Fruit fly (Drosophila melanogaster) ovary, adult (tissue): ENCODE measurements around the gene cbt.
A peak's percentile ranks its signal among the peaks of the same experiment; 100 is the strongest.

Experiments used
- CG17801 ChIP-seq: fragments of 200-800 bp; optimal IDR thresholded peaks from 2 replicates; lab custom pipeline; 2019; ENCODE audit warnings: missing biosample characterization, mild to moderate bottlenecking, missing genetic modification characterization, moderate library complexity; ENCODE audit not compliant: partially characterized antibody

Gene cbt

DNA sequence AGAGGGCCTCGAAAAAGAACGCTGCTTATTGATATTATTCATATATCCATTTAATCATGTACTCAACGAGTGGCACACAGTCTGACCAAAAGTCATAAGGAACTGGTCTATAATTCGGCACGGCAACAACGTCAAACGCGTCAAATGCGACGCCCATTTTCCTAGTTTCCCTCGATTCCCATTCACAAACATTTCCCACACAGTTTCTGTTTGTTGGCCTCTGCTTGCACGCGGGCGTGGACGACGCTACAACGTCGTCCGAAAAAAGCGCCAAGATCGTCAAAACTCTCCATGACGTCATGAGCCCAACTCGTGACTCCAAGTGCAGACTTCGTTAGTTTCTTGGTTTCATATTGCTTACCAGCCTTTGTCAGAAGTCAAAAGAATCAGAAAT is 3.0 kb upstream of the cbt start:
- no peak for TF ChIP-seq CG17801

DNA sequence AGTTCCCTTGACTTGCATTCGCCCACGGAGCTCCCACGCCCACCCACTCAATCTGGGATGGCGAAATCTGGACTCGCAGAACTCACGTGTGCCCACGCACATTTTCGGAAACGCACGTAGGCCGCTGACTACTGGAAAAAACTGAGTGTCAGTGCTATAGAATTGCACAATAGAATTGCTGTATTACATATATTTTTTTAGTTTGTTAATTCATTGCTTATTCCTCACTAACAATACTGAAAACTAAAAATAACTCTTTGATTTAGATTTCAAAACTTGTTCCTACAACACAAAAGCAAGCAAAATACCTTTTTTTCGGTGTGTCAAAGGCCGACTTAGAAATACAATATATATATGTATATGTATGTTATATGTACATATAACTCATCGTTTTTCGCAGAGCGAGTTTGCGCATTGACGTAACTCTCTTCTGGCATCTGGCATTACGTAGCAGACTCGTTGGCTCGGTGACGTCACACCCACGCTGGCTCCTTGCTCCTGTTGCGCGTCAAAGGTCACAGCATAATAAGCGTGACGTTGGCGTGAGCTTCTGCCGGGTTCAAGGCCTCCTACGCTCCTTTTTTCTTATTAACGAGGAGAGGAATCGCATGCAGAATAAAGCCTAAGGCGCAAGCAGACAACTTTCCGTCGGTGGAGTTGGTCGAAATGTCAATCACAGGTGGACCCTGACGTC is 2.4 kb upstream of the cbt start:
- TF ChIP-seq CG17801: no peak

DNA sequence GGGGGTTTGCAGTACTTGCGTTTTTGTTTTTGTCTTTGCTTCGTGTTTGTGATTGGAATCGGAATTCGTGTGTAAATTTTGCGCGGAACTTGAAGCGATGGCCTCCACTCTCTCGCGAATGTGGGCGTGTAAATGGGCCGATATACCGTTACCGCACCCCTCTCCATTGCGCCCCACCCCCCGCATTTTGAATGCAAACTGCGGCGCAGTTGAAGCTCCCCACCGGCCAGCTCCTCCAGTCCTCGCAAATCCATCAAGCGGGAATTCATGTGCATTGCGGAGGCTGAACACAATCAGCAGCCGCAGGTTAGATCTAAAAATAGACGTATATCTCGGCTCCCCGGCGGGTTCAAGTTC is 1.9 kb upstream of the cbt start:
- no peak for TF ChIP-seq CG17801

DNA sequence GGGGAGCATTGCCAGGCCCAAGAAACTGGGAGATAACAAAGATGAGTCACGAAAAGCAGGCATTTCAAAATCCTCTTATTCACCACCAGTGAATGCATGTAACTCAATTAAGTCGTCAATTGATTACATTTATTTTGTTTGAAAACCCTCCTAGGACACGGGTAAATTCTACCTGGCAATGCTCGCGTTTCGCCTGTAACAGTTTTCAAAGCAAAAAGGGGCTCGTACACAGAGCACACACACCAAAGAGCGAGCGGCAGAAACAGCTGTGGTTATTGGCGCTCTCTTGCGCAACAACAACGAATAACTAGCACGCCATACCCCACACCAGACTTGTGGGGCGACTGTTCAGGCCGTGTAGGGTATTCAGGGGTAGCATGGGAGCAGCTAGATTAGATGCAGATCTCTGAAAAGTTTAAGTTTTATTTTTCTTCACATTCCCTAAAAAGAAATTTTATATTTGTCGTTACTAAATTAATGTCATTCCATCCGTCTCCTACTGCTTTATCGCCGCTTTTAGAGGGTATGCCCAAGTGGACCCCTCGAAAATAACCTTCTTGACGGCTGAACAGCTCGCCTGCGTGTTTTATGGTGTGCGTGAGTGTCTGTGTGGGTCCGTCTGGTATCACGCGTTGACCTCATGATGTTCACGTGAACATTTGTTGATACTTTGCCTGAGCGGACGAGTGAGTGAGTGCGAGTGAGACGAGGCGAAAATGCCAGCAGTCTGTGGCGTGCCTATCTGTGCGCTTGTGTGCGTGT is 1.3 kb upstream of the cbt start:
- TF ChIP-seq CG17801: peak; percentile 99

DNA sequence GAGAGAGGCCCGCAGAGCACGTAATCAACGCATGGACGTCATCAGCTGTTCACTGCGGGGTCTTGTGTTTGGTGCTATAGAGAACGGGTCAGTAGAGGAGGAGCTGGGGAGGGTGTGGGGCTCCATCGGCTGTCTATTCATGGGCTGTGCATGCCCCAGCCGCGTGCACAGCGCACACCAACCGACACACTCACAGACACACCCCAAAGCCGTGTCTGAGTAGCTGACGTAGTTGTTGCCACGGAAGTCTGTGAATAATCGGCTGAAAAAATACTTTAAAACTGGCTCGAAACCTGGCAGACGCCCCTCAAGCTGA is 666 bp upstream of the cbt start:
- no peak for TF ChIP-seq CG17801

DNA sequence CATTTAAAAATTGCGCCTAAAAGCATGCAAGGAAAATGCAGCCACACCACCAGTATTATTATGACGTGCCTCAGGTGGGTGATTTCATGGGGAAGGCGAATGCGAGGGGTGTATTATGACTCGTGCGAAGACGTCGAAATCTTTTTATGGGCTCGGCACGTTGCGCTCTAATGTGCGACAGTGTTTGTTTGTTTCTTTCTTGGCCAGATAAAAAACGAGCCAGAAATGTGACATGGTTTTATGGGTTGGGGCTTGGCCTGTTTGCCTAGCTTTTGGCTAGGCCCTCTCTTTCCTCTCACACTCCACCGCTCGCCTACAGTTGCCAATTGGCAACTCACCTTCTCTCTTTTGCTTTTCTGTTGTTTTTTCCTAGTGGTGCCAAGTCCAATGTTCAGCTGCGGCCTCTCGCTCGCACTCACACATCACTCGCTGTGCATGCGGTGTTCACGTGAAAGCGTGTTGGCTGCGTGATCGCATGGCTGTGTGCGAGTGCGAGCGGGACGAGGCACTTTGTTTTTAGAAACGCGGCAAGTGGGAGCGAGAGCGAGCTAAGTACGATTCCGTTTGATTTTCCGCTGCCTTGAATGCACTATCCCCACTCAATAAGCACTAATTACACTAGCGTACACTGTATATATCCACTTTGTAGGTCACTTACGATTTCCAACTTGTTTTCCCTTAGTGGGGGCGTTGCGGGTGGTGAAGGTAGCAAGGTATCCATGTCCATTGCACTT is 572 bp downstream of the cbt start:
- TF ChIP-seq CG17801: peak; percentile 88

DNA sequence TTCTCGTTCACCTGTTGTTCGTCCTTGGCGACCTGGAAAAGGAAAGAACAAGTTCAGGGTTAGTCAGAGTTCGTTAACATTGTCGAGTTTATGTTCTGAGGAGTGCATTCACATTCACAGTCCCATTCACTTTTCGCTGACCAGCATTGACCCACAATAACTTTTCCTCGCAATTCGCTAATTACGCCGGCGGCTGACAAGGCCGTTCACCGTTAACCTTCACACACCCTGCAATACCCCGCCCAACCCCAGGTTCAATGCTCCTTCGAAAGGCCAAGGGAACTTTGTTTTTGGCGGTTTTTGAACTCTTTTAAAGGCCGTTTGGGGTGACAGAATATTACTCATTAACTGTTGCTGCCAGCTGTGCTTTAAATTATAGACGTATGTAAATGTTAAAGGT is 1.3 kb downstream of the cbt start:
- no peak for TF ChIP-seq CG17801

DNA sequence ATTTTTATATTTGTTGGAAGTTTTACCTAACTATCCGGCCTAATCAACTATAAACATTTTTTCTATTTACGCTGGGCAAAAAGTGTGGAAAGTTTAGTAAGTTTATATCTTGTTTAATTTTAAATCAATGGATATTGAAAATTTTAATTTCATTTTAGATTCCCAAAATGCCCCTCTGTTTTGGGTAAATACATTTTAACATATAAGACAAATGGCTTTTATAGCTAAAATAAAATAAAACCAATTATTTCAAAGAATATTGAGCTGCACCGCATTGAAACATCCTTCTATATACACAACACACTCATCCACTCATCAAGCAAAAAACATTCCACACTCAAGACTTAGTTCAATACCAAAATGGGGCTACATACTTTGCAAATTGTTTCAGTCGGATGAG is 3.6 kb downstream of the cbt start, which contains the start of gene ush:
Gene ush (plus strand): TSS at position 301 of the 400 bp plus-strand sequence.
- no peak for TF ChIP-seq CG17801

DNA sequence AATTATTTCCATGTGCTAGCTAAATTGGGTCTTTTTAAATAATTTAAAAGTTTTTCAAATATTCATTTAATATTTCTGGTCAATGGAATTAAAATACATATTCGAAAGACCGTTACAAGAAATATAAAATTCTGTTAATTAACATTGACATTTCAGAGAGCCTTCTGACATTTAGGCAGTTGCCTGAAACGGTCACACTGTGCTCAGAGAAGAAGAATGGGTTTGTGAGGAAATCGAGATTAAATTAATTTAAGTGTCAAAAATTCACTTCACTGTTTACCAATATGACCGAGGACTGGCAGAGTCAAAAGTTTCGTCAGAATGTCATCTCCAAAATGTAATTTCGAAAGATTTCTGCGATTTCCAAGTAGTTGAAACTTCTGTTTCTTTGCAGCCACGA is 6.7 kb downstream of the cbt start, which contains the start of gene MED15:
Gene MED15 (plus strand): TSS at position 185 of the 400 bp plus-strand sequence.
- peak; percentile 22 for TF ChIP-seq CG17801

DNA sequence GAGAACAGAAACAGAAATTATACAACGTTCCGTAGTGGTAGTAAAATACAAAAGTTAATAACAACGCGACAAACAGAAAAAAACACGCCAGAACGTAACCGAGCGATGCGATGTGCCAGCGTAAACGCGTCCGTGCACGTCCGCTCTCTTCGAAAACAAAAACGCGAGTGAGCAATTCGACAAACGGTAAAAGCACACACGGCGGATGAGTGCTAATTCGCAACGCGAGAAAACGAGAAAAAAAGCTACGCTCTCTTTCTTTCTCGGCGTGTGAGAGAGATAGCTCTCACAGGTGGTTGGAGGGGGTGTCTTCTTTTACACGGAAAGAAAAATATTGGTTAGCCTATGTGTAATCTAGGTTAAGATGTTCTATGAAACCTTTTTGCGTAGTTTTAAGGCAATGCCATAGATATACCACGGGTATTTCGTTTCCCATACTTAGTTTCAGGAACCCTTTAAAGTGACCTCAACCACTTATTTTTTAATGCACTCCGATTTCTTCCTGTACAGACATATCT is 7.4 kb downstream of the cbt start, which contains the start of gene CG4297:
Gene CG4297 (minus strand): TSS at position 128 of the 518 bp plus-strand sequence.
- peak; percentile 91 for TF ChIP-seq CG17801

DNA sequence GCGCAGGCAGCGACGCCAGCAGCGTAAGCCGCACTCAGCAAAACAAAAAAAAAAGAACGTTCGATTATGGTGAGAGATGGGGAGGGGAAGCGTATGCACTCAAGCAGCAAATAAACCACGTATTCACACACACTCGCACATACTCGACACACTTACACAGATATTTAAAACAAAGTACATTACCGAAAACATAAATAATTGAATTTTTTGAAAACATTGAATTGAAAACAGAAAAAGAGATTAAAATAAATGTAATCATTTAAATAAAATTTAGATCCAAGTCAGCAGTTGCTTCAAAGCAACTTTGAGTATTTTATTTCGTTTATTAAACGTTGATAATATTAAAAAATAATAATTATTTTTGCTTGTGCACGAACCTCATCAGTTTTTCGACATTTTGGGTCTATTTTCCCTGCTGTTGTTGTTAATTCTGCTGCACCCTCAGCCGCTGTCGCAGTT is 8.4 kb downstream of the cbt start:
- TF ChIP-seq CG17801: peak; percentile 92

DNA sequence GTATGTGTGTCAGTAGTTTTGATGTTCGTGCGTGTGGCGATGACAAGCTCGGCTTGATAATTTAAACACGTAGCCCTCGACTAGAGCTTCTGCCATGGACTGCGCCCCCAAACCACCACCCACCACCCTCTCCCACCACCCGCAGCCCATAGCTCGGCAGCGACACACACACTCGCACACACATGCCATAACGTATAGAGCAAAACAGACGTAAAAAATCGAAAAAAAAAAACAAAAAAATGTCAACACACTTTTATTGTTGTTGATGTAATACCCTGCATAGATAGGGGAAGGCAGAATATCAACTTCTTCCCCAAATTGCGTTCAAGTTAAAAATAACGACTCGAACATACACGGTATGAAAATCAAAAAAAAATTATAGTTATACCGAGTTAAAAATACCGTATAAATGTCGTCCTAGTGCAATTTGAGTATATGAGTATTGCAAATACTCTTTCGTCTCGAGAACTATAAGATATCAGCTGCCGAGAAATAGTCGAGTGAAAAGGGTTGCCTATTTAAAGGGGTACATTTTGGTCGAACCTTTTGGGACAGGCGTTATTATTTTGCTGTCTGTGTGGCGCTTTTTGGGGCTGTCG is 9.1 kb downstream of the cbt start:
- TF ChIP-seq CG17801: no peak

DNA sequence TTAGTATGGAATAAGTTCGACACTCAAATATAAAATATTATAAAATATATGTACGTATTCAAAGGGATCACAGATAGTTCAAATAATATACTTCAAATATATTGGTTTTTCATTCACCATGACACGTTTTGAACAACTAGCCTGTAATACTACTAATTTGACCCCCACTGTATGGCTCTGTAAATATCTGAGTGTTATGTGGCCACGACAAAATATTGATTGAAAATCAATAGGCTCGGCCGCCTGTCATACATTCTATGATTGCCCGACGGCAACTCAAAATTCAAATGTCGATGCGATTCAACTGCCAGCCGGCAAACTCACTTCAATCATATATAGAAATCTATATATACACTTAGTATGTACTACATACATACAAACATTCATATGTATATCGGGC is 9.6 kb downstream of the cbt start:
- TF ChIP-seq CG17801: no peak

DNA sequence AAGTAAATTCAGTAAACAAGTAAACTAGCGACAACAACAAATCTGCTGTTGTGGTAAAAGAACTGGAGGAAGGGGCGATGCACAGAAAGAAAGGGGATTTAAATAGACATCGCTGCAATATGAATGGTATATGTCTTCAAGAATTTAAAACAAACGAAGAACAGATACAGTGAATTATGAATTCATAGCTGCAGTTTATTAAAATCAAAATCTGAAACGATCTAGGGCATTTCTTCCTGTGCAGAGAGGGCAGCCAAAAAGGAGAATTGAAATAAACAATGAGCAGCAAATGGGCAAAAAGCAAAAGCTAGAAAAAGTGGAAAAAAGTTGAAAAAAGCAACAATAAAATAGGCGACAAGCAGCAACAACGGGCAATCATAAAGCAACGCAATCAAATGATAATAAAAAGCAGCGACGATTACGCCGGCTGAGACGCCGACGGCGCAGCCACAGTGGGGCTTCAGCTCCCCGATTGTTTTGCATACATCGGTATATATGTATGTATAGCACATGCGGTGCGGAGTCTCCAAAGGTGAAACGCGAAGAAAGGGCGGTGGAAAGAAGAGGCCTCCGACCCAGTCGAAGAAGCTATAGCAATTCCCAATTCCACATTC is 10.6 kb downstream of the cbt start:
- TF ChIP-seq CG17801: peak; percentile 33

DNA sequence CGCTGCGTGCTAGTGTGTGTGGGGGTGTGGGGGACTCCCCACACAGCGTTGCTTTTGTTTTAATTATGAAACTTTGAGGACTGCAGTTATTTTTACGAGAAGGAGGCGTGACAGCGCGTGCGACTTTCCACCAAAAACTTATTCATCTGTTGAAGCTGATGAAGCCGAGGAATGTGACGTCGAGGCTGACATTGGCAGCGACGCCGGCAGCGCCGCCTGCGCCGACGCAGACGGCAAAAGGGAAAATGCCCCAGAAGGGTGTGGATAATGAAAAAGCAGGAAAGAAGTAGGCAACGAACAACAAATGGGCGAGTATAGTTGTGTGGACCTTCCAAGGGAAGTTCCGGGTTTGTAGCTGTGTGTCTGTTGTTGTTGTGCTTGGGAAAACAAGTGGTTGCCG is 11.8 kb downstream of the cbt start:
- TF ChIP-seq CG17801: no peak

DNA sequence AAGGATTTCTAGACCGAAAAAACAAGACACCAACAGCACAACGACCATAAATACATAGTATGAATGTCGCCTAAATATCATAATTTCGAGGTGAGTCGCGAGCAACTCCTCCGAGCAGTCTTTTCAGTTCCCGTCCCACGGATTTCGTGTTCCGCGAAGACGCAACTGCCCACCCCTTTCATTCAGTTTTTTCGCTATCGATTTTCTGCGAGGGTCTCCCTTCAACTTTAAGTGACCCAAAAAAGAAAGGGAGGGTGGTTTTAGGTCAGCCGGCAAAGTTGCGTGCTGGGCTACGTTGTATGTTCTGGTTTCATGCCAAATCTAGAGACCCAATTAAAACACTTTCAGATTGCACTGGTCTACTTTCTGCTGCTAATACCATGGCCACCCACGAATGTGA is 23.8 kb downstream of the cbt start:
- no peak for TF ChIP-seq CG17801
